Worm (Caenorhabditis elegans) whole organism, late embryonic: Measurements from ENCODE around the gene C27F2.6.

ENCODE experiments used
- C08G9.2 ChIP-seq: sonication (generic microtip); optimal IDR thresholded peaks from 2 replicates; lab custom pipeline; 2016; ENCODE audit warnings: mild to moderate bottlenecking, missing genetic modification characterization, moderate library complexity, missing compliant biosample characterization
- F13H6.1 ChIP-seq: sonication (generic microtip); optimal IDR thresholded peaks from 2 replicates; lab custom pipeline; 2016; ENCODE audit warnings: missing genetic modification characterization, missing compliant biosample characterization
- K02D7.2 ChIP-seq: sonication (generic microtip); optimal IDR thresholded peaks from 2 replicates; lab custom pipeline; 2017; ENCODE audit warnings: mild to moderate bottlenecking, missing genetic modification characterization, missing compliant biosample characterization
- K09A11.1 ChIP-seq: sonication (generic microtip); optimal IDR thresholded peaks from 2 replicates; lab custom pipeline; 2017; ENCODE audit warnings: antibody characterized with exemption, mild to moderate bottlenecking, missing genetic modification characterization, missing compliant biosample characterization; ENCODE audit not compliant: insufficient read depth
- T23F11.4 ChIP-seq: fragments of 200-800 bp; sonication (Bioruptor generic); optimal IDR thresholded peaks from 2 replicates; lab custom pipeline; 2018; ENCODE audit warnings: mild to moderate bottlenecking, missing genetic modification characterization, missing compliant biosample characterization
- ahr-1 ChIP-seq: sonication (generic microtip); optimal IDR thresholded peaks from 2 replicates; lab custom pipeline; 2016; ENCODE audit warnings: missing genetic modification characterization, missing compliant biosample characterization
- ama-1 ChIP-seq: fragments of 150-350 bp; optimal IDR thresholded peaks from 2 replicates; lab custom pipeline; 2014
- ceh-18 ChIP-seq: sonication (generic microtip); optimal IDR thresholded peaks from 2 replicates; lab custom pipeline; 2016; ENCODE audit warnings: missing genetic modification characterization, missing compliant biosample characterization
- ceh-19 ChIP-seq: fragments of 200-800 bp; sonication (Bioruptor generic); optimal IDR thresholded peaks from 2 replicates; lab custom pipeline; 2018; ENCODE audit warnings: mild to moderate bottlenecking, missing genetic modification characterization, missing compliant biosample characterization
- ceh-2 ChIP-seq: sonication (generic microtip); optimal IDR thresholded peaks from 2 replicates; lab custom pipeline; 2016; ENCODE audit warnings: missing genotype, missing genetic modification characterization, missing compliant biosample characterization
- ceh-24 ChIP-seq: sonication (generic microtip); optimal IDR thresholded peaks from 2 replicates; lab custom pipeline; 2016; ENCODE audit warnings: mild to moderate bottlenecking, missing genetic modification characterization, missing compliant biosample characterization
- ceh-30 ChIP-seq: fragments of 150-350 bp; optimal IDR thresholded peaks from 2 replicates; lab custom pipeline; 2014; ENCODE audit warnings: missing biosample characterization, missing genetic modification characterization
- ceh-31 ChIP-seq: sonication (generic microtip); optimal IDR thresholded peaks from 2 replicates; lab custom pipeline; 2016; ENCODE audit warnings: missing genetic modification characterization, missing compliant biosample characterization
- ceh-45 ChIP-seq: fragments of 200-800 bp; sonication (Bioruptor generic); IDR thresholded peaks from 2 replicates; pipeline ENCODE4 v1.3.6; 2022; ENCODE audit warnings: missing genetic modification reagents, missing genetic modification characterization, missing compliant biosample characterization
- ceh-48 ChIP-seq: sonication (generic microtip); optimal IDR thresholded peaks from 2 replicates; lab custom pipeline; 2016; ENCODE audit warnings: missing genetic modification characterization, inconsistent platforms, missing compliant biosample characterization
- ceh-6 ChIP-seq: fragments of 200-800 bp; sonication (Bioruptor generic); optimal IDR thresholded peaks from 2 replicates; lab custom pipeline; 2018; ENCODE audit warnings: mild to moderate bottlenecking, missing genetic modification characterization, missing compliant biosample characterization
- ceh-9 ChIP-seq: sonication (generic microtip); optimal IDR thresholded peaks from 2 replicates; lab custom pipeline; 2016; ENCODE audit warnings: mild to moderate bottlenecking, missing genetic modification characterization, inconsistent platforms, missing compliant biosample characterization
- che-1 ChIP-seq: sonication (generic microtip); optimal IDR thresholded peaks from 2 replicates; lab custom pipeline; 2016; ENCODE audit warnings: mild to moderate bottlenecking, missing genetic modification characterization, missing compliant biosample characterization
- dmd-4 ChIP-seq: sonication (generic microtip); optimal IDR thresholded peaks from 2 replicates; lab custom pipeline; 2016; ENCODE audit warnings: borderline replicate concordance, missing genetic modification characterization, missing compliant biosample characterization
- dve-1 ChIP-seq: sonication (generic microtip); optimal IDR thresholded peaks from 2 replicates; lab custom pipeline; 2017; ENCODE audit warnings: antibody characterized with exemption, mild to moderate bottlenecking, missing genetic modification characterization, missing compliant biosample characterization
- elt-2 ChIP-seq: sonication (generic microtip); optimal IDR thresholded peaks from 2 replicates; lab custom pipeline; 2016; ENCODE audit warnings: missing genetic modification reagents, missing genetic modification characterization, missing compliant biosample characterization
- elt-4 ChIP-seq: sonication (generic microtip); optimal IDR thresholded peaks from 2 replicates; lab custom pipeline; 2016; ENCODE audit warnings: missing genetic modification characterization, missing compliant biosample characterization
- eyg-1 ChIP-seq: sonication (generic microtip); optimal IDR thresholded peaks from 2 replicates; lab custom pipeline; 2016; ENCODE audit warnings: missing genotype, missing genetic modification characterization, missing compliant biosample characterization
- fkh-6 ChIP-seq: sonication (generic microtip); optimal IDR thresholded peaks from 2 replicates; lab custom pipeline; 2016; ENCODE audit warnings: missing genetic modification characterization, missing compliant biosample characterization
- hlh-6 ChIP-seq: sonication (generic microtip); optimal IDR thresholded peaks from 2 replicates; lab custom pipeline; 2016; ENCODE audit warnings: missing genotype, missing genetic modification characterization, missing compliant biosample characterization
- hlh-8 ChIP-seq: sonication (generic microtip); optimal IDR thresholded peaks from 2 replicates; lab custom pipeline; 2016; ENCODE audit warnings: missing genotype, missing genetic modification characterization, missing compliant biosample characterization
- lim-6 ChIP-seq: sonication (generic microtip); optimal IDR thresholded peaks from 2 replicates; lab custom pipeline; 2016; ENCODE audit warnings: missing genetic modification characterization, missing compliant biosample characterization
- lin-11 ChIP-seq: fragments of 200-800 bp; sonication (Bioruptor generic); optimal IDR thresholded peaks from 2 replicates; lab custom pipeline; 2018; ENCODE audit warnings: mild to moderate bottlenecking, missing genetic modification characterization, missing compliant biosample characterization
- mec-3 ChIP-seq: sonication (generic microtip); optimal IDR thresholded peaks from 2 replicates; lab custom pipeline; 2016; ENCODE audit warnings: borderline replicate concordance, missing genetic modification characterization, missing compliant biosample characterization
- nhr-11 ChIP-seq: fragments of 150-350 bp; optimal IDR thresholded peaks from 2 replicates; lab custom pipeline; 2014; ENCODE audit warnings: missing biosample characterization, missing genetic modification characterization
- nhr-232 ChIP-seq: sonication (generic microtip); optimal IDR thresholded peaks from 2 replicates; lab custom pipeline; 2016; ENCODE audit warnings: missing genetic modification characterization, missing compliant biosample characterization
- npax-4 ChIP-seq: sonication (generic microtip); optimal IDR thresholded peaks from 2 replicates; lab custom pipeline; 2016; ENCODE audit warnings: missing genetic modification characterization, missing compliant biosample characterization
- odd-2 ChIP-seq: sonication (generic microtip); optimal IDR thresholded peaks from 2 replicates; lab custom pipeline; 2017; ENCODE audit warnings: antibody characterized with exemption, mild to moderate bottlenecking, missing genetic modification characterization, missing compliant biosample characterization
- pag-3 ChIP-seq: sonication (generic microtip); optimal IDR thresholded peaks from 2 replicates; lab custom pipeline; 2016; ENCODE audit warnings: missing compliant biosample characterization, missing genetic modification characterization, borderline replicate concordance
- pat-9 ChIP-seq: fragments of 200-800 bp; sonication (Bioruptor generic); optimal IDR thresholded peaks from 2 replicates; lab custom pipeline; 2018; ENCODE audit warnings: mild to moderate bottlenecking, missing genetic modification characterization, moderate library complexity, missing compliant biosample characterization
- pha-2 ChIP-seq: sonication (generic microtip); optimal IDR thresholded peaks from 2 replicates; lab custom pipeline; 2017; ENCODE audit warnings: mild to moderate bottlenecking, missing genetic modification characterization, missing compliant biosample characterization
- pha-4 ChIP-seq: fragments of 150-350 bp; optimal IDR thresholded peaks from 2 replicates; lab custom pipeline; 2018; ENCODE audit warnings: missing biosample characterization, missing genetic modification reagents, missing genetic modification characterization
- pqm-1 ChIP-seq: sonication (generic microtip); optimal IDR thresholded peaks from 2 replicates; lab custom pipeline; 2016; ENCODE audit warnings: missing genetic modification characterization, missing compliant biosample characterization
- pros-1 ChIP-seq: fragments of 150-350 bp; optimal IDR thresholded peaks from 2 replicates; lab custom pipeline; 2014; ENCODE audit warnings: missing biosample characterization, missing genetic modification reagents, missing genetic modification characterization
- ref-2 ChIP-seq: sonication (generic microtip); optimal IDR thresholded peaks from 2 replicates; lab custom pipeline; 2016; ENCODE audit warnings: missing genetic modification characterization, missing compliant biosample characterization
- sox-2 ChIP-seq: fragments of 200-800 bp; sonication (Bioruptor generic); IDR thresholded peaks from 2 replicates; pipeline ENCODE4 v1.3.6; 2022; ENCODE audit warnings: missing genetic modification reagents, missing genetic modification characterization, missing compliant biosample characterization
- sox-4 ChIP-seq: sonication (generic microtip); optimal IDR thresholded peaks from 2 replicates; lab custom pipeline; 2017; ENCODE audit warnings: mild to moderate bottlenecking, missing genetic modification characterization, inconsistent platforms, missing compliant biosample characterization
- syd-9 ChIP-seq: sonication (generic microtip); optimal IDR thresholded peaks from 2 replicates; lab custom pipeline; 2016; ENCODE audit warnings: mild to moderate bottlenecking, missing genetic modification characterization, moderate library complexity, missing compliant biosample characterization
- tbx-2 ChIP-seq: sonication (generic microtip); optimal IDR thresholded peaks from 2 replicates; lab custom pipeline; 2016; ENCODE audit warnings: missing genetic modification characterization, missing compliant biosample characterization
- unc-42 ChIP-seq: sonication (generic microtip); optimal IDR thresholded peaks from 2 replicates; lab custom pipeline; 2016; ENCODE audit warnings: missing genotype, missing genetic modification characterization, missing compliant biosample characterization
- unc-55 ChIP-seq: sonication (generic microtip); optimal IDR thresholded peaks from 2 replicates; lab custom pipeline; 2017; ENCODE audit warnings: missing biosample characterization, missing genetic modification reagents, missing genetic modification characterization
- zip-5 ChIP-seq: sonication (generic microtip); optimal IDR thresholded peaks from 2 replicates; lab custom pipeline; 2016; ENCODE audit warnings: missing genetic modification characterization, missing compliant biosample characterization

Gene C27F2.6

ce11 chrIII:5018116-5018689 is 37.9 kb upstream of the C27F2.6 start, which contains the start of gene wip-1 (continued):
- TF ChIP-seq ceh-2 (tag; lab: Kevin White, UChicago) (peak; percentile 69), T23F11.4 (peak; percentile 64), ceh-24 (no peak), sox-2 (GFP tag; lab: Robert Waterston, UW) (no peak), lim-6 (tag; lab: Kevin White, UChicago) (peak; percentile 5), ahr-1 (peak; percentile 32), ceh-19 (GFP tag; lab: Kevin White, UChicago) (peak; percentile 44), fkh-6 (peak; percentile 60), unc-42 (peak; percentile 66), tbx-2 (tag; lab: Kevin White, UChicago) (peak; percentile 96), dve-1 (tag; lab: Kevin White, UChicago) (peak; percentile 96), pha-2 (tag; lab: Kevin White, UChicago) (peak; percentile 38), C08G9.2 (peak; percentile 66), pat-9 (peak; percentile 85), mec-3 (no peak), hlh-6 (peak; percentile 72), unc-55 (GFP tag; lab: Kevin White, UChicago) (peak; percentile 65), K09A11.1 (tag; lab: Kevin White, UChicago) (peak; percentile 80), nhr-232 (tag; lab: Kevin White, UChicago) (peak; percentile 59), ceh-18 (tag; lab: Kevin White, UChicago) (peak; percentile 96), ceh-9 (tag; lab: Kevin White, UChicago) (no peak), F13H6.1 (tag; lab: Kevin White, UChicago) (peak; percentile 80), ama-1 (lab: Kevin White, UChicago) (no peak), nhr-11 (tag; lab: Kevin White, UChicago) (no peak), hlh-8 (peak; percentile 49), odd-2 (tag; lab: Kevin White, UChicago) (no peak), ceh-30 (tag; lab: Kevin White, UChicago) (peak; percentile 77)

- TF ChIP-seq sox-2 (GFP tag; lab: Robert Waterston, UW) (no peak), ceh-45 (GFP tag; lab: Robert Waterston, UW) (no peak), ceh-9 (tag; lab: Kevin White, UChicago) (no peak), K02D7.2 (tag; lab: Kevin White, UChicago) (no peak), npax-4 (tag; lab: Kevin White, UChicago) (no peak), F13H6.1 (tag; lab: Kevin White, UChicago) (no peak), che-1 (tag; lab: Kevin White, UChicago) (no peak), unc-55 (GFP tag; lab: Kevin White, UChicago) (no peak), syd-9 (no peak), ama-1 (lab: Kevin White, UChicago) (no peak)
Measured at ce11 chrIII:5017550-5017949, 37.3 kb upstream of the C27F2.6 start, which contains the start of gene larp-1. Gene larp-1 (minus strand): TSS chrIII:5017650.

ce11 chrIII:5013915-5014346 is 33.7 kb upstream of the C27F2.6 start:
- TF ChIP-seq ceh-48 (tag; lab: Kevin White, UChicago) (peak; percentile 43), ceh-31 (peak; percentile 98), ceh-30 (tag; lab: Kevin White, UChicago) (no peak), zip-5 (tag; lab: Kevin White, UChicago) (no peak), eyg-1 (tag; lab: Kevin White, UChicago) (peak; percentile 40), npax-4 (tag; lab: Kevin White, UChicago) (no peak), pros-1 (tag; lab: Kevin White, UChicago) (peak; percentile 84), elt-2 (tag; lab: Kevin White, UChicago) (peak; percentile 20), K09A11.1 (tag; lab: Kevin White, UChicago) (peak; percentile 28), nhr-11 (tag; lab: Kevin White, UChicago) (no peak), lin-11 (no peak), che-1 (tag; lab: Kevin White, UChicago) (no peak), pha-4 (tag; lab: Kevin White, UChicago) (no peak), F13H6.1 (tag; lab: Kevin White, UChicago) (peak; percentile 86), ceh-24 (no peak), unc-55 (GFP tag; lab: Kevin White, UChicago) (peak; percentile 96), pag-3 (peak; percentile 51), elt-4 (tag; lab: Kevin White, UChicago) (no peak), pqm-1 (peak; percentile 23), ceh-45 (GFP tag; lab: Robert Waterston, UW) (no peak), dve-1 (tag; lab: Kevin White, UChicago) (peak; percentile 38), sox-4 (tag; lab: Kevin White, UChicago) (peak; percentile 32), sox-2 (GFP tag; lab: Robert Waterston, UW) (peak; percentile 53; the same call in 1 of the 2 replicates), ceh-6 (no peak), dmd-4 (tag; lab: Kevin White, UChicago) (peak; percentile 22), ref-2 (peak; percentile 92), ceh-18 (tag; lab: Kevin White, UChicago) (peak; percentile 96)
